Worm (Caenorhabditis elegans): ENCODE results near the gene aman-2.

DNA sequence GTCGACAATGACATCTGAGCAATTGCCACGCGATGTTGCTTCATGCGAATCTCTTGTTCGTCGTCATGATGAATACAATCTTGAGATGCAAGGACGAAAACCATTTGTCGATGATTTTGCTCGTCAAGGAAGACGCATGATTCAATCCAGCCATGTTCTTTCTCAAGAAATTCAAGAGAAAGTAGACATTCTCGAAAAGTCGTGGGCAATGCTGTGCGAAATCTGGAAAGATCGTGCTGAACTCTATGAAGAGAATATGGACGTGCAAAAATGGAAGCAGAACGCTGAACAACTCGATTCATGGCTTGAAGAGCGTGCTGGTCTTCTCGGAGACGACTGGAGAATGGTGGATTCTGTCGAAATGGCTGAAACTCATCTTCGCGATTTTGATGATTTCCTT lies 19.8 kb downstream of the aman-2 start:
- no peak for TF ChIP-seq ztf-29 (GFP tag; IDR thresholded peaks at IDR 0.05)
- TF ChIP-seq cog-1 (tag; optimal IDR thresholded peaks at IDR 0.05): no peak
- TF ChIP-seq flt-1 (GFP tag; IDR thresholded peaks at IDR 0.05): no peak
- no peak for TF ChIP-seq ref-1 (GFP tag; conservative IDR thresholded peaks at IDR 0.05)
- TF ChIP-seq med-1 (GFP tag; optimal IDR thresholded peaks at IDR 0.05; ENCODE audit: insufficient read depth): no peak
- no peak for TF ChIP-seq klf-2 (GFP tag; conservative IDR thresholded peaks at IDR 0.05)
- TF ChIP-seq ztf-23 (GFP tag; IDR thresholded peaks at IDR 0.05): no peak

Data from whole organism, midembryonic.